Worm (Caenorhabditis elegans) whole organism, L2 larva: Measurements from ENCODE around the gene ccpp-6.

Experiments
- C34F6.9 ChIP-seq: fragments of 150-350 bp; optimal IDR thresholded peaks from 2 replicates; lab custom pipeline; 2014; ENCODE audit warnings: missing biosample characterization, missing genetic modification characterization
- F13H6.1 ChIP-seq: sonication (generic microtip); optimal IDR thresholded peaks from 2 replicates; lab custom pipeline; 2016; ENCODE audit warnings: missing genetic modification characterization, missing compliant biosample characterization
- R02D3.7 ChIP-seq: fragments of 150-350 bp; optimal IDR thresholded peaks from 2 replicates; lab custom pipeline; 2014; ENCODE audit warnings: missing biosample characterization, missing genetic modification characterization
- ZK546.5 ChIP-seq: sonication (generic microtip); optimal IDR thresholded peaks from 2 replicates; lab custom pipeline; 2017; ENCODE audit warnings: missing biosample characterization, missing genetic modification characterization
- alr-1 ChIP-seq: fragments of 150-350 bp; optimal IDR thresholded peaks from 2 replicates; lab custom pipeline; 2014; ENCODE audit warnings: missing biosample characterization, missing genetic modification characterization
- ama-1 ChIP-seq: fragments of 150-350 bp; optimal IDR thresholded peaks from 2 replicates; lab custom pipeline; 2018; ENCODE audit warnings: inconsistent platforms
- blmp-1 ChIP-seq: sonication (generic microtip); optimal IDR thresholded peaks from 2 replicates; lab custom pipeline; 2017; ENCODE audit warnings: missing genetic modification characterization, mild to moderate bottlenecking, missing compliant biosample characterization, antibody characterized with exemption, moderate library complexity; ENCODE audit not compliant: insufficient read depth
- ceh-82 ChIP-seq: fragments of 150-350 bp; optimal IDR thresholded peaks from 2 replicates; lab custom pipeline; 2014; ENCODE audit warnings: missing biosample characterization, missing genetic modification characterization
- crh-2 ChIP-seq: sonication (generic microtip); optimal IDR thresholded peaks from 2 replicates; lab custom pipeline; 2017; ENCODE audit warnings: missing biosample characterization, missing genetic modification characterization
- dmd-4 ChIP-seq: sonication (generic microtip); optimal IDR thresholded peaks from 2 replicates; lab custom pipeline; 2017; ENCODE audit warnings: missing biosample characterization, missing genetic modification characterization
- egl-27 ChIP-seq: sonication (generic microtip); optimal IDR thresholded peaks from 3 replicates; lab custom pipeline; 2017; ENCODE audit warnings: missing biosample characterization, missing genetic modification reagents, missing genetic modification characterization
- elt-1 ChIP-seq: fragments of 150-350 bp; optimal IDR thresholded peaks from 2 replicates; lab custom pipeline; 2014; ENCODE audit warnings: missing biosample characterization, missing genetic modification characterization
- elt-3 ChIP-seq: sonication (generic microtip); optimal IDR thresholded peaks from 2 replicates; lab custom pipeline; 2017; ENCODE audit warnings: missing biosample characterization, missing genetic modification characterization
- fos-1 ChIP-seq: fragments of 150-350 bp; optimal IDR thresholded peaks from 2 replicates; lab custom pipeline; 2014; ENCODE audit warnings: missing biosample characterization, missing genetic modification characterization
- gmeb-1 ChIP-seq: fragments of 150-350 bp; optimal IDR thresholded peaks from 2 replicates; lab custom pipeline; 2014; ENCODE audit warnings: missing biosample characterization, missing genetic modification characterization
- lin-11 ChIP-seq: fragments of 150-350 bp; sonication (generic microtip); optimal IDR thresholded peaks from 2 replicates; lab custom pipeline; 2014; ENCODE audit warnings: missing biosample characterization, missing genetic modification characterization, inconsistent platforms, mixed read lengths
- lin-13 ChIP-seq: fragments of 150-350 bp; optimal IDR thresholded peaks from 2 replicates; lab custom pipeline; 2014; ENCODE audit warnings: missing biosample characterization, missing genetic modification reagents, missing genetic modification characterization
- lin-39 ChIP-seq: fragments of 150-350 bp; optimal IDR thresholded peaks from 2 replicates; lab custom pipeline; 2014; ENCODE audit warnings: missing biosample characterization, missing genetic modification reagents, missing genetic modification characterization
- lsy-2 ChIP-seq, 2 experiments: fragments of 150-350 bp in 1 of 2; sonication (generic microtip) in 1 of 2; optimal IDR thresholded peaks; 2 replicates each; lab custom pipeline; 2014 to 2017; ENCODE audit warnings: missing biosample characterization in 2 of 2, missing genetic modification characterization in 2 of 2
- mab-5 ChIP-seq: fragments of 150-350 bp; optimal IDR thresholded peaks from 2 replicates; lab custom pipeline; 2014; ENCODE audit warnings: missing biosample characterization, missing genetic modification characterization
- mdl-1 ChIP-seq, 2 experiments: fragments of 150-350 bp in 1 of 2; sonication (generic microtip) in 1 of 2; optimal IDR thresholded peaks; 2 replicates each; lab custom pipeline; 2017; ENCODE audit warnings: missing biosample characterization in 2 of 2, missing genetic modification characterization in 2 of 2
- nhr-10 ChIP-seq: sonication (generic microtip); optimal IDR thresholded peaks from 2 replicates; lab custom pipeline; 2017; ENCODE audit warnings: missing biosample characterization, missing genetic modification characterization
- nhr-11 ChIP-seq: fragments of 150-350 bp; optimal IDR thresholded peaks from 2 replicates; lab custom pipeline; 2014; ENCODE audit warnings: missing biosample characterization, missing genetic modification characterization
- nhr-12 ChIP-seq: fragments of 150-350 bp; optimal IDR thresholded peaks from 2 replicates; lab custom pipeline; 2014; ENCODE audit warnings: missing biosample characterization, missing genetic modification characterization
- nhr-129 ChIP-seq: fragments of 150-350 bp; optimal IDR thresholded peaks from 2 replicates; lab custom pipeline; 2014; ENCODE audit warnings: missing biosample characterization, missing genetic modification characterization
- nhr-21 ChIP-seq: fragments of 150-350 bp; optimal IDR thresholded peaks from 2 replicates; lab custom pipeline; 2014; ENCODE audit warnings: missing biosample characterization, missing genetic modification characterization
- nhr-23 ChIP-seq: fragments of 150-350 bp; optimal IDR thresholded peaks from 2 replicates; lab custom pipeline; 2014; ENCODE audit warnings: missing biosample characterization, missing genetic modification reagents, missing genetic modification characterization
- nhr-6 ChIP-seq: fragments of 150-350 bp; optimal IDR thresholded peaks from 2 replicates; lab custom pipeline; 2014; ENCODE audit warnings: missing biosample characterization, missing genetic modification characterization
- nhr-77 ChIP-seq: fragments of 150-350 bp; optimal IDR thresholded peaks from 2 replicates; lab custom pipeline; 2014; ENCODE audit warnings: missing biosample characterization, missing genetic modification characterization
- peb-1 ChIP-seq: fragments of 150-350 bp; optimal IDR thresholded peaks from 2 replicates; lab custom pipeline; 2014; ENCODE audit warnings: missing biosample characterization, missing genetic modification characterization
- sem-4 ChIP-seq: fragments of 150-350 bp; optimal IDR thresholded peaks from 2 replicates; lab custom pipeline; 2014; ENCODE audit warnings: missing biosample characterization, missing genetic modification reagents, missing genetic modification characterization
- skn-1 ChIP-seq: sonication (generic microtip); optimal IDR thresholded peaks from 2 replicates; lab custom pipeline; 2017; ENCODE audit warnings: missing biosample characterization, missing genetic modification characterization
- sma-3 ChIP-seq: sonication (generic microtip); optimal IDR thresholded peaks from 2 replicates; lab custom pipeline; 2016; ENCODE audit warnings: missing genetic modification reagents, missing genetic modification characterization, missing compliant biosample characterization
- sma-9 ChIP-seq, 2 experiments: fragments of 150-350 bp in 1 of 2; sonication (generic microtip) in 1 of 2; optimal IDR thresholded peaks; 2 replicates each; lab custom pipeline; 2014 to 2016; ENCODE audit warnings: missing genetic modification characterization in 2 of 2, mild to moderate bottlenecking in 1 of 2, missing biosample characterization in 1 of 2, missing compliant biosample characterization in 1 of 2, missing genetic modification reagents in 1 of 2, moderate library complexity in 1 of 2
- snpc-4 ChIP-seq: fragments of 150-350 bp; optimal IDR thresholded peaks from 2 replicates; lab custom pipeline; 2014; ENCODE audit warnings: missing biosample characterization, missing genetic modification characterization
- unc-55 ChIP-seq: fragments of 150-350 bp; sonication (generic microtip); optimal IDR thresholded peaks from 3 replicates; lab custom pipeline; 2014; ENCODE audit warnings: missing biosample characterization, missing genetic modification reagents, missing genetic modification characterization
- unc-62 ChIP-seq: fragments of 150-350 bp; optimal IDR thresholded peaks from 2 replicates; lab custom pipeline; 2014; ENCODE audit warnings: missing biosample characterization, missing genetic modification reagents, missing genetic modification characterization
- zag-1 ChIP-seq: fragments of 150-350 bp; optimal IDR thresholded peaks from 2 replicates; lab custom pipeline; 2014; ENCODE audit warnings: missing biosample characterization, missing genetic modification characterization
- ztf-1 ChIP-seq: fragments of 200-800 bp; sonication (Bioruptor generic); conservative IDR thresholded peaks from 2 replicates; pipeline ENCODE4 v1.3.6; 2022; ENCODE audit warnings: missing genetic modification characterization, missing compliant biosample characterization
- ztf-4 ChIP-seq: fragments of 150-350 bp; optimal IDR thresholded peaks from 2 replicates; lab custom pipeline; 2014; ENCODE audit warnings: missing biosample characterization, missing genetic modification characterization

ccpp-6 gene

DNA sequence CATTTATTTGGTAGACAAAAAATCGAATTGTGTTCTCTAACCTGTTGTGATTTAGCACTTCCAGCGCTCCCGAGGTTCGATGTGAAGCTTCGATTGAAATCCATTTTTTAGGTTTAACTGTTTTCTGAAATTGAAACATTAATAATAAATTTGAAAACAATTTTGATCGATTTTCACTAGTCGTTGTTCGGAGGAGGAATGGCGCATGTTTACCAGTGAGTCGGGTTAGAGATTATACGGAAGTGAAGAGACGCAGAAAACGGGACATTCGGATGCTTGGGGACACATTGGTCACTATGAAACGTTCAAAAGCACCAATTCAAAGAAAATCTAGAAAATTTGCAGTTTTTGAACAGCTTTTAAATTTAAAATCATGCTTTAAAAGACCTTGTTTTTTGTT is 11.7 kb upstream of the ccpp-6 start, which contains the start of gene fbxl-3:
fbxl-3 (minus strand) TSS at position 124 of the 400 bp plus-strand sequence.
- no peak for TF ChIP-seq mdl-1 (tag; optimal IDR thresholded peaks at IDR 0.05; lab: Kevin White, UChicago)
- TF ChIP-seq ZK546.5: no peak
- no peak for TF ChIP-seq sma-9 (GFP tag; optimal IDR thresholded peaks at IDR 0.05; lab: Kevin White, UChicago)
- no peak for TF ChIP-seq sma-9 (tag; optimal IDR thresholded peaks at IDR 0.05; lab: Kevin White, UChicago)
- TF ChIP-seq nhr-6 (tag; lab: Kevin White, UChicago): no peak
- no peak for TF ChIP-seq blmp-1 (tag; lab: Kevin White, UChicago)
- no peak for TF ChIP-seq elt-3 (tag; lab: Kevin White, UChicago)
- no peak for TF ChIP-seq F13H6.1
- TF ChIP-seq nhr-77 (tag; lab: Kevin White, UChicago): no peak
- no peak for TF ChIP-seq fos-1 (tag; lab: Kevin White, UChicago)
- no peak for TF ChIP-seq gmeb-1 (tag; lab: Kevin White, UChicago)
- TF ChIP-seq elt-1 (tag; lab: Kevin White, UChicago): no peak
- TF ChIP-seq peb-1: no peak

DNA sequence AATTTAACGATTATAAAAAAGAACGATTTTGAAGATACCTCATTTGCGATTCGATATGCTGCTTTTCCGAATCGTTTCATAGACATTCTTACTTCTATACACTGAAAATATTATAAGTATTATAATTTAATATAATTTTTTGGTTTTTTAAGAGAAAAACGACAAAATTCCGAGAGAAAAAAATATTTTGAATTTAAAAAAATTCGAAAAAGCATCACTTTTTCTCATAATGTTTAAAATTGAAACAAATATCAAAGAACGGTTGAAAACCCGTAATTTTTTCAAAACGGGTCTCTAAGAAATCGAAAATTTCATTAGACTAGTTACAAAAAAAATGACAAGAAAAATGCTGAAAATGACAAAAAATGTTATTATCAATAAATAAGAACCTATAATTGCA is 8.5 kb upstream of the ccpp-6 start, which contains the start of gene pink-1:
pink-1 (minus strand) TSS at position 101 of the 400 bp plus-strand sequence.
- TF ChIP-seq lin-13 (GFP tag; lab: Kevin White, UChicago) (no peak), peb-1 (no peak), elt-1 (tag; lab: Kevin White, UChicago) (no peak), sem-4 (tag; lab: Kevin White, UChicago) (no peak), lin-11 (no peak)

DNA sequence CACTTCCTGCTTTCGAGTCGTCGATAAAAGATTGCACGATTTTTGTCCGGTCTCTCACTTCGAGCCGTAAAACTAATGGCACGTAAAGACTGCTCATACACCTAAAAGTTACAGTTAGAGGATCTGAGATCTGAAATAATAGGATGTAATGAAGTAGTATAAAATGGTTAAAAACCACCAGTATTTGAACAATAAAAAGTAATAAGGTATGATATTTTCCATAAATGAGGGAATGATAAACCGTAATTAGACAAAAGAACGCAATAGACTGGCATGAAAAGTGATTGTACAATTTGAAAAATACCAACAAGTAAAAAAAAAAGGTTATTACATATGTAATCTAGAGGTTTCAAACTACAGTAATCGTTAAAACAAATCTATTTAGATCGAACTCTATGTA is 6.0 kb upstream of the ccpp-6 start, which contains the start of gene brap-2:
brap-2 (minus strand) TSS at position 101 of the 400 bp plus-strand sequence.
- no peak for TF ChIP-seq elt-1 (tag; lab: Kevin White, UChicago)
- no peak for TF ChIP-seq nhr-23 (tag; lab: Kevin White, UChicago)
- no peak for TF ChIP-seq ceh-82
- TF ChIP-seq ZK546.5: no peak
- TF ChIP-seq fos-1 (tag; lab: Kevin White, UChicago): no peak
- TF ChIP-seq alr-1: no peak
- TF ChIP-seq elt-3 (tag; lab: Kevin White, UChicago): no peak
- TF ChIP-seq R02D3.7 (tag; lab: Kevin White, UChicago): no peak
- no peak for TF ChIP-seq egl-27
- no peak for TF ChIP-seq ztf-4 (tag; lab: Kevin White, UChicago)
- TF ChIP-seq sma-3 (GFP tag; lab: Kevin White, UChicago): no peak
- TF ChIP-seq mab-5 (tag; lab: Kevin White, UChicago): no peak

DNA sequence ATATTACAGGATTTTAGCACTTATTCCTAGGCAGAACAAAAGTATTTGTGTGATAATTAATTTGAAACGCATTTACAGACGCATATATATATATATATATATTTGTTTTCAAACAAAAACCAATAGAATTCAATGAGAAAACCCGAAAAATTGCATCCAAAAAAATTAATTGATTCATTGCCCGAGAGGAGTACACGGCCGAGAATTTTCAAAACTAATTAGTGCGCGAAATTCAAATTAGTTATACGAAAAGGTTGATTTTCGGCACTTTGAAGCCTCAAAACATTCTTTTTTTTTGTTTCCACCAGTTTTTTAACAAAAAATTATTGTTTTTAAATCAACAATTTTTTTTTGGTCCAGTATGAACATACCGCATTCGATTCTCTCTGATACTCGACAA is 4.3 kb upstream of the ccpp-6 start:
- TF ChIP-seq ZK546.5: no peak
- no peak for TF ChIP-seq elt-3 (tag; lab: Kevin White, UChicago)
- TF ChIP-seq C34F6.9 (tag; lab: Kevin White, UChicago): no peak
- TF ChIP-seq alr-1: no peak
- no peak for TF ChIP-seq ztf-1
- TF ChIP-seq gmeb-1 (tag; lab: Kevin White, UChicago): no peak
- TF ChIP-seq F13H6.1: no peak
- no peak for TF ChIP-seq fos-1 (tag; lab: Kevin White, UChicago)
- no peak for TF ChIP-seq R02D3.7 (tag; lab: Kevin White, UChicago)
- no peak for TF ChIP-seq peb-1
- no peak for TF ChIP-seq nhr-11 (tag; lab: Kevin White, UChicago)
- TF ChIP-seq ztf-4 (tag; lab: Kevin White, UChicago): no peak
- TF ChIP-seq, all 48 proteins: peak for 0

DNA sequence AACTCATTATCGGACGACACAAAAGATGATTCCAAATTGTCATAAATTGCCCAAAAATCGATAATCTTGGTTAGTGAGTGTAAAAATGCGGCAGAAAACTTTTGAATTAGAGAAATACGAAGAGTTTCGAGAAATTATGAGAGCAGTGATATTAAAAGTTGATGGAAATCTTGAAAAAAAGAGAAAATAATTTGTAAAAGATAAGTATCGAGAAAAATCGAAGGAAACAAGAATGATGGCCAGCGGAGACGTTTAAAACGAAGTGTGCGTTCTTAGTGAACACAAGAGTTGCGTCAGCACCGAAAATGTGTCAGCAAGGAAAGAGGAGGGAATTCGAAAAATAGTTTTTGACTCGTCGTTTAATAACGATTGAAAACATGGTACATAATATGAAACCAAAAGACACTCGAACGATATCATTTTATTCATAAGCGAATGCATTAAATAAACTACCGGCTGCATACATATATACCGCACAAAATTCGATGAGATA is 2.8 kb upstream of the ccpp-6 start, which contains the start of gene ndx-6:
ndx-6 (minus strand) TSS at position 51 of the 493 bp plus-strand sequence.
- TF ChIP-seq fos-1 (tag; lab: Kevin White, UChicago): peak; percentile 85
- TF ChIP-seq skn-1 (tag; lab: Kevin White, UChicago): peak; percentile 37
- TF ChIP-seq nhr-129 (tag; lab: Kevin White, UChicago): peak; percentile 92
- peak; percentile 60 for TF ChIP-seq sem-4 (tag; lab: Kevin White, UChicago)
- TF ChIP-seq dmd-4 (tag; lab: Kevin White, UChicago): no peak
- TF ChIP-seq zag-1 (tag; lab: Kevin White, UChicago): peak; percentile 35
- TF ChIP-seq nhr-10 (tag; lab: Kevin White, UChicago): no peak
- TF ChIP-seq nhr-23 (tag; lab: Kevin White, UChicago): no peak
- no peak for TF ChIP-seq unc-62 (GFP tag; lab: Kevin White, UChicago)
- TF ChIP-seq nhr-11 (tag; lab: Kevin White, UChicago): no peak
- peak; percentile 90 for TF ChIP-seq crh-2 (tag; lab: Kevin White, UChicago)
- peak; percentile 79 to 93 for TF ChIP-seq lsy-2 (tag; optimal IDR thresholded peaks at IDR 0.05; lab: Kevin White, UChicago)
- TF ChIP-seq blmp-1 (tag; lab: Kevin White, UChicago): peak; percentile 56
- TF ChIP-seq nhr-21: peak; percentile 70
- TF ChIP-seq nhr-6 (tag; lab: Kevin White, UChicago): peak; percentile 79
- no peak for TF ChIP-seq nhr-12 (tag; lab: Kevin White, UChicago)
- TF ChIP-seq peb-1: no peak
- TF ChIP-seq nhr-77 (tag; lab: Kevin White, UChicago): peak; percentile 74
- peak; percentile 83 for TF ChIP-seq lin-13 (GFP tag; lab: Kevin White, UChicago)
- no peak for TF ChIP-seq lin-39
- no peak for TF ChIP-seq ZK546.5
- peak; percentile 62 for TF ChIP-seq ama-1 (lab: Kevin White, UChicago)
- TF ChIP-seq gmeb-1 (tag; lab: Kevin White, UChicago): peak; percentile 98
- no peak for TF ChIP-seq elt-1 (tag; lab: Kevin White, UChicago)
- TF ChIP-seq C34F6.9 (tag; lab: Kevin White, UChicago): peak; percentile 88
- peak; percentile 95 for TF ChIP-seq unc-55 (GFP tag; lab: Kevin White, UChicago)
- no peak for TF ChIP-seq ztf-1
- TF ChIP-seq lin-11: peak; percentile 45
- TF ChIP-seq ztf-4 (tag; lab: Kevin White, UChicago): peak; percentile 73
- peak; percentile 80 for TF ChIP-seq snpc-4 (tag; lab: Kevin White, UChicago)
- TF ChIP-seq F13H6.1: peak; percentile 81
